Worm (Caenorhabditis elegans) whole organism, young adult: ENCODE measurements around the gene tpi-1.

Experiments
- K12H6.12 ChIP-seq: fragments of 200-800 bp; sonication (Bioruptor generic); optimal IDR thresholded peaks from 2 replicates; lab custom pipeline; 2018; ENCODE audit warnings: mild to moderate bottlenecking, missing genetic modification characterization, missing compliant biosample characterization
- Y53G8AR.9 ChIP-seq: fragments of 200-800 bp; sonication (Bioruptor generic); conservative IDR thresholded peaks from 2 replicates; pipeline ENCODE4 v1.3.6; 2022; ENCODE audit warnings: missing genetic modification reagents, missing genetic modification characterization, missing compliant biosample characterization
- egrh-3 ChIP-seq: fragments of 200-800 bp; sonication (Bioruptor generic); IDR thresholded peaks from 2 replicates; pipeline ENCODE4 v1.3.6; 2022; ENCODE audit warnings: missing genetic modification reagents, missing genetic modification characterization, missing compliant biosample characterization
- hmg-1.2 ChIP-seq: fragments of 200-800 bp; sonication (Bioruptor generic); IDR thresholded peaks from 2 replicates; pipeline ENCODE4 v1.3.6; 2022; ENCODE audit warnings: missing genetic modification reagents, missing genetic modification characterization, missing compliant biosample characterization
- hrde-1 ChIP-seq: sonication (generic microtip); optimal IDR thresholded peaks from 2 replicates; lab custom pipeline; 2016; ENCODE audit warnings: missing genetic modification characterization, mild to moderate bottlenecking, missing compliant biosample characterization, moderate library complexity, missing genotype, missing genetic modification reagents, borderline replicate concordance
- let-526 ChIP-seq: fragments of 200-800 bp; sonication (Bioruptor generic); IDR thresholded peaks from 2 replicates; pipeline ENCODE4 v1.3.6; 2022; ENCODE audit warnings: missing genetic modification reagents, missing genetic modification characterization, missing compliant biosample characterization
- mel-28 ChIP-seq: sonication (generic microtip); optimal IDR thresholded peaks from 2 replicates; lab custom pipeline; 2016; ENCODE audit warnings: borderline replicate concordance, mild to moderate bottlenecking, missing genetic modification characterization, missing compliant biosample characterization
- rec-8 ChIP-seq, 2 experiments: sonication (generic microtip); optimal IDR thresholded peaks; 2 replicates each; lab custom pipeline; 2016; ENCODE audit warnings: mild to moderate bottlenecking in 2 of 2, missing genetic modification characterization in 2 of 2, missing genetic modification reagents in 2 of 2, missing genotype in 2 of 2, missing biosample characterization in 1 of 2, missing compliant biosample characterization in 1 of 2, moderate library complexity in 1 of 2
- repo-1 ChIP-seq: sonication (generic microtip); optimal IDR thresholded peaks from 2 replicates; lab custom pipeline; 2017; ENCODE audit warnings: mild to moderate bottlenecking, missing genetic modification characterization, missing compliant biosample characterization
- snpc-1.3 ChIP-seq: sonication (generic microtip); optimal IDR thresholded peaks from 2 replicates; lab custom pipeline; 2017; ENCODE audit warnings: missing genetic modification characterization, mild to moderate bottlenecking, missing compliant biosample characterization, antibody characterized with exemption, moderate library complexity, missing genotype, missing genetic modification reagents; ENCODE audit not compliant: insufficient read depth
- zim-3 ChIP-seq: sonication (generic microtip); optimal IDR thresholded peaks from 2 replicates; lab custom pipeline; 2017; ENCODE audit warnings: mild to moderate bottlenecking, missing genetic modification characterization, moderate library complexity, missing compliant biosample characterization

DNA sequence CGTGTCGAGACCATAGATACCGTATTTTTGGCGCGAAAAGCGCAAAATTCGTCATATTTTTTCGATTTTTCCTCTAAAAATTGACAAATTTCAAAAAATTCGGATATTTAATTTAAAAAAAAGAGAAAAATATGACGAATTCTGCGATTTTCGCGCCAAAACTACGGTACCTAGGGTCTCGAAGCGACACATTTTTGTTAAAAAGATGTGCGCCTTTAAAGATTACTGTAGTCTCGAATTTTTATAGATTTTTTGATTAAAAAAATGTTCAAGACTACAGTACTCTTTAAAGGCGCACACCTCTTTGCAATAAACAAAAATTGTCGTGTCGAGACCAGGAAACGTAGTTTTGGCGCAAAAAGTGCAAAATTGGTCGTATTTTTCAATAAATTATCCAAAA lies 2.9 kb downstream of the tpi-1 start:
- TF ChIP-seq K12H6.12 (tag; lab: Kevin White, UChicago) (no peak), hrde-1 (tag; lab: Kevin White, UChicago) (no peak), rec-8 (tag; optimal IDR thresholded peaks at IDR 0.05; lab: Kevin White, UChicago) (no peak), hmg-1.2 (GFP tag; lab: Robert Waterston, UW) (no peak), let-526 (no peak), snpc-1.3 (no peak), repo-1 (tag; lab: Kevin White, UChicago) (no peak), zim-3 (tag; lab: Kevin White, UChicago) (no peak), mel-28 (tag; lab: Kevin White, UChicago) (no peak), egrh-3 (GFP tag; lab: Robert Waterston, UW) (no peak), Y53G8AR.9 (GFP tag; lab: Robert Waterston, UW) (no peak)
